Fruit fly (Drosophila melanogaster) whole organism, adult: Measurements from ENCODE around the gene Mst89B.

ENCODE experiments used
- CG11617 ChIP-seq: fragments of 200-800 bp; sonication (Bioruptor generic); optimal IDR thresholded peaks from 2 replicates; lab custom pipeline; 2017; ENCODE audit warnings: mild to moderate bottlenecking, missing biosample characterization, missing genetic modification reagents, missing genetic modification characterization
- CG7045 ChIP-seq: fragments of 200-800 bp; sonication (Bioruptor generic); optimal IDR thresholded peaks from 2 replicates; lab custom pipeline; 2017; ENCODE audit warnings: missing biosample characterization, mild to moderate bottlenecking, missing genetic modification characterization
- Mnt ChIP-seq: fragments of 200-800 bp; sonication (Bioruptor generic); optimal IDR thresholded peaks from 2 replicates; lab custom pipeline; 2016; ENCODE audit warnings: missing biosample characterization, mild to moderate bottlenecking, missing genetic modification characterization
- kay ChIP-seq: fragments of 200-800 bp; sonication (Bioruptor generic); peaks from one replicate; lab custom pipeline; 2016; ENCODE audit warnings: missing biosample characterization, missing genetic modification characterization, borderline replicate concordance
- tj ChIP-seq: fragments of 200-800 bp; sonication (Bioruptor generic); optimal IDR thresholded peaks from 3 replicates; lab custom pipeline; 2017; ENCODE audit warnings: missing biosample characterization, mild to moderate bottlenecking, missing genetic modification characterization, moderate library complexity
- toe ChIP-seq: fragments of 200-800 bp; sonication (Bioruptor generic); optimal IDR thresholded peaks from 2 replicates; lab custom pipeline; 2016; ENCODE audit warnings: missing biosample characterization, missing genetic modification characterization

- TF ChIP-seq tj (GFP tag; lab: Kevin White, UChicago) (no peak), CG11617 (GFP tag; lab: Kevin White, UChicago) (no peak), CG7045 (GFP tag; lab: Kevin White, UChicago) (no peak), Mnt (GFP tag; lab: Kevin White, UChicago) (no peak), toe (GFP tag; lab: Kevin White, UChicago) (peak; percentile 44), kay (GFP tag; lab: Kevin White, UChicago) (no peak)
These were observed 25.0 kb upstream of the Mst89B start for dm6 chr3R:16241822-16242221.
